Fruit fly (Drosophila melanogaster): ENCODE data around the gene wat.
A peak's percentile ranks its signal among the peaks of the same experiment; 100 is the strongest.

The wat gene

dm6 chr3R:29033909-29034629, 13.9 kb upstream of the wat start, which contains the start of the genes beta4GalNAcTB and Cpsf100 (continued):
- TF ChIP-seq CG12769 (tag; optimal IDR thresholded peaks at IDR 0.05) = no peak
- peak in 1 of 2 experiments; percentile 48 for TF ChIP-seq bsh (GFP tag; optimal IDR thresholded peaks at IDR 0.05)
- TF ChIP-seq H2.0 (GFP tag; IDR thresholded peaks at IDR 0.05) = peak; percentile 63
- peak; percentile 89 for TF ChIP-seq CG13775 (GFP tag; optimal IDR thresholded peaks at IDR 0.05)
- TF ChIP-seq CG33557 (GFP tag; optimal IDR thresholded peaks at IDR 0.05) = peak; percentile 44
- peak; percentile 42; the same call in 1 of the 2 replicates for TF ChIP-seq CG10959 (GFP tag; IDR thresholded peaks at IDR 0.05)
- peak; percentile 7 for TF ChIP-seq ab (GFP tag; optimal IDR thresholded peaks at IDR 0.05)
- TF ChIP-seq CG15479 (GFP tag; optimal IDR thresholded peaks at IDR 0.05) = no peak
- peak; percentile 46 for TF ChIP-seq Asciz (GFP tag; optimal IDR thresholded peaks at IDR 0.05)
- peak; percentile 38 for TF ChIP-seq CG2116 (GFP tag; optimal IDR thresholded peaks at IDR 0.05)
- peak; percentile 21 for TF ChIP-seq trh (GFP tag; optimal IDR thresholded peaks at IDR 0.05)
- TF ChIP-seq knrl (GFP tag; IDR thresholded peaks at IDR 0.05; ENCODE audit: partially characterized antibody) = no peak
- no peak for TF ChIP-seq CG4707 (GFP tag; optimal IDR thresholded peaks at IDR 0.05)
- peak; percentile 72 for TF ChIP-seq CG15696 (tag; optimal IDR thresholded peaks at IDR 0.05)
- TF ChIP-seq slp2 (GFP tag; optimal IDR thresholded peaks at IDR 0.05) = peak; percentile 51
- TF ChIP-seq CG4282 (GFP tag; optimal IDR thresholded peaks at IDR 0.05) = no peak
- TF ChIP-seq CG17186 (GFP tag; optimal IDR thresholded peaks at IDR 0.05) = no peak
- peak; percentile 70 for TF ChIP-seq twi (tag; optimal IDR thresholded peaks at IDR 0.05)
- TF ChIP-seq pita (GFP tag; optimal IDR thresholded peaks at IDR 0.05) = no peak
- peak; percentile 83 for TF ChIP-seq Sox100B (GFP tag; optimal IDR thresholded peaks at IDR 0.05)
- no peak for TF ChIP-seq sens-2 (GFP tag; IDR thresholded peaks at IDR 0.05)
- peak; percentile 43 for TF ChIP-seq BtbVII (GFP tag; optimal IDR thresholded peaks at IDR 0.05)
- TF ChIP-seq CG33213 (GFP tag; optimal IDR thresholded peaks at IDR 0.05) = no peak
- TF ChIP-seq lmd (GFP tag; IDR thresholded peaks at IDR 0.05) = peak; percentile 68
- no peak for TF ChIP-seq sc (optimal IDR thresholded peaks at IDR 0.05)
- peak; percentile 67 for TF ChIP-seq sc (GFP tag; optimal IDR thresholded peaks at IDR 0.05)
- peak; percentile 65 for TF ChIP-seq CG8388 (GFP tag; optimal IDR thresholded peaks at IDR 0.05)
- no peak for TF ChIP-seq HLH4C (GFP tag; IDR thresholded peaks at IDR 0.05; ENCODE audit: partially characterized antibody)
- TF ChIP-seq CG10979 (tag; optimal IDR thresholded peaks at IDR 0.05) = peak; percentile 57
- no peak for TF ChIP-seq bbx (GFP tag; IDR thresholded peaks at IDR 0.05; ENCODE audit: partially characterized antibody)
- TF ChIP-seq Opbp (GFP tag; IDR thresholded peaks at IDR 0.05; ENCODE audit: partially characterized antibody) = no peak
- TF ChIP-seq tx (GFP tag; optimal IDR thresholded peaks at IDR 0.05) = peak; percentile 25
- TF ChIP-seq pb (GFP tag; optimal IDR thresholded peaks at IDR 0.05) = no peak
- TF ChIP-seq exex (tag; optimal IDR thresholded peaks at IDR 0.05) = peak; percentile 80
- TF ChIP-seq gt (GFP tag; IDR thresholded peaks at IDR 0.05) = no peak
- TF ChIP-seq ttk (GFP tag; IDR thresholded peaks at IDR 0.05) = peak; percentile 34
- TF ChIP-seq Scr (GFP tag; IDR thresholded peaks at IDR 0.05; ENCODE audit: partially characterized antibody) = no peak
- TF ChIP-seq Sry-β (GFP tag; optimal IDR thresholded peaks at IDR 0.05) = no peak
- peak; percentile 66 for TF ChIP-seq Camta (GFP tag; optimal IDR thresholded peaks at IDR 0.05)
- peak; percentile 7 for TF ChIP-seq her (GFP tag; optimal IDR thresholded peaks at IDR 0.05)
- TF ChIP-seq CG12659 (GFP tag; optimal IDR thresholded peaks at IDR 0.05) = peak; percentile 84
- no peak for TF ChIP-seq cad (GFP tag; optimal IDR thresholded peaks at IDR 0.05)
- TF ChIP-seq esg (GFP tag; conservative IDR thresholded peaks at IDR 0.05) = peak; percentile 58
- no peak for TF ChIP-seq ham (GFP tag; IDR thresholded peaks at IDR 0.05)
- no peak for TF ChIP-seq chinmo (GFP tag; IDR thresholded peaks at IDR 0.05; ENCODE audit: partially characterized antibody)
- TF ChIP-seq CG42726 (GFP tag; IDR thresholded peaks at IDR 0.05; ENCODE audit: partially characterized antibody) = no peak
- no peak for TF ChIP-seq hbn (GFP tag; IDR thresholded peaks at IDR 0.05; ENCODE audit: partially characterized antibody)
- TF ChIP-seq CG9797 (GFP tag; optimal IDR thresholded peaks at IDR 0.05) = no peak
- TF ChIP-seq CG14441 (GFP tag; IDR thresholded peaks at IDR 0.05) = peak; percentile 71

Measured in whole organism, embryonic.